Worm (Caenorhabditis elegans) whole organism, L3 larva: Measurements from ENCODE around the gene Y42G9A.2.

Source experiments
- fkh-10 ChIP-seq: sonication (generic microtip); optimal IDR thresholded peaks from 2 replicates; lab custom pipeline; 2017; ENCODE audit warnings: missing biosample characterization, missing genetic modification reagents, missing genetic modification characterization
- nhr-28 ChIP-seq: fragments of 150-350 bp; optimal IDR thresholded peaks from 2 replicates; lab custom pipeline; 2014; ENCODE audit warnings: missing biosample characterization, missing genetic modification characterization
- nhr-67 ChIP-seq: fragments of 150-350 bp; optimal IDR thresholded peaks from 2 replicates; lab custom pipeline; 2014; ENCODE audit warnings: missing biosample characterization, missing genetic modification characterization
- nhr-77 ChIP-seq: fragments of 150-350 bp; optimal IDR thresholded peaks from 2 replicates; lab custom pipeline; 2014; ENCODE audit warnings: missing biosample characterization, missing genetic modification characterization
- pqm-1 ChIP-seq: fragments of 150-350 bp; optimal IDR thresholded peaks from 2 replicates; lab custom pipeline; 2017; ENCODE audit warnings: missing biosample characterization, missing genetic modification characterization, inconsistent platforms
- unc-39 ChIP-seq: sonication (generic microtip); optimal IDR thresholded peaks from 4 replicates; lab custom pipeline; 2017; ENCODE audit warnings: missing biosample characterization, missing genetic modification characterization
- unc-62 ChIP-seq: fragments of 150-350 bp; sonication (generic microtip); optimal IDR thresholded peaks from 4 replicates; lab custom pipeline; 2014; ENCODE audit warnings: missing biosample characterization, missing genetic modification reagents, missing genetic modification characterization
- ztf-4 ChIP-seq: fragments of 150-350 bp; optimal IDR thresholded peaks from 2 replicates; lab custom pipeline; 2014; ENCODE audit warnings: missing biosample characterization, missing genetic modification characterization

- TF ChIP-seq pqm-1 (tag; lab: Kevin White, UChicago): no peak
- TF ChIP-seq nhr-77: no peak
- no peak for TF ChIP-seq fkh-10 (GFP tag; lab: Kevin White, UChicago)
- TF ChIP-seq ztf-4: no peak
- TF ChIP-seq unc-62 (GFP tag; lab: Kevin White, UChicago): no peak
- TF ChIP-seq unc-39 (tag; lab: Kevin White, UChicago): no peak
- TF ChIP-seq nhr-67 (tag; lab: Kevin White, UChicago): no peak
- TF ChIP-seq nhr-28 (tag; lab: Kevin White, UChicago): no peak
Observed at ce11 chrIII:6177631-6178030, 29.6 kb downstream of the Y42G9A.2 start.
